Fruit fly (Drosophila melanogaster) whole organism, wandering third instar larva: ENCODE data around the gene NimB1.
A peak's percentile ranks its signal among the peaks of the same experiment; 100 is the strongest.

Source experiments
- Abd-B ChIP-seq: fragments of >200 bp; optimal IDR thresholded peaks from 2 replicates; lab custom pipeline; 2017; ENCODE audit warnings: missing biosample characterization, missing genetic modification characterization
- CG32264 ChIP-seq: fragments of 200-800 bp; sonication (Bioruptor generic); optimal IDR thresholded peaks from 2 replicates; lab custom pipeline; 2016; ENCODE audit warnings: missing biosample characterization, missing genetic modification characterization
- CrebA ChIP-seq: fragments of 200-800 bp; sonication (Bioruptor generic); optimal IDR thresholded peaks from 2 replicates; lab custom pipeline; 2016; ENCODE audit warnings: missing biosample characterization, mild to moderate bottlenecking, missing genetic modification characterization, borderline replicate concordance
- Dfd ChIP-seq: fragments of >200 bp; optimal IDR thresholded peaks from 2 replicates; lab custom pipeline; 2017; ENCODE audit warnings: missing biosample characterization, missing genetic modification characterization
- Dif ChIP-seq: fragments of 200-275, 200-300 bp; sonication (Bioruptor generic); optimal IDR thresholded peaks from 2 replicates; lab custom pipeline; 2018; ENCODE audit warnings: missing biosample characterization, missing genetic modification characterization; ENCODE audit not compliant: partially characterized antibody
- GATAd ChIP-seq: sonication (Bioruptor generic); optimal IDR thresholded peaks from 2 replicates; lab custom pipeline; 2016; ENCODE audit warnings: missing biosample characterization, missing genetic modification characterization
- HLH106 ChIP-seq: fragments of 200-800 bp; optimal IDR thresholded peaks from 3 replicates; lab custom pipeline; 2019; ENCODE audit warnings: missing biosample characterization, mild to moderate bottlenecking, missing genetic modification characterization, moderate library complexity
- Hnf4 ChIP-seq: fragments of 200-800 bp; sonication (Bioruptor generic); optimal IDR thresholded peaks from 2 replicates; lab custom pipeline; 2016; ENCODE audit warnings: missing biosample characterization, mild to moderate bottlenecking, missing genetic modification characterization
- Hr78 ChIP-seq: fragments of >200 bp; optimal IDR thresholded peaks from 2 replicates; lab custom pipeline; 2017; ENCODE audit warnings: missing biosample characterization, missing genetic modification characterization
- Jra ChIP-seq: sonication (Bioruptor generic); optimal IDR thresholded peaks from 2 replicates; lab custom pipeline; 2016; ENCODE audit warnings: missing biosample characterization, missing genetic modification characterization
- Mio ChIP-seq: sonication (Bioruptor generic); optimal IDR thresholded peaks from 2 replicates; lab custom pipeline; 2016; ENCODE audit warnings: missing biosample characterization, missing genetic modification characterization
- Myc ChIP-seq: fragments of >200 bp; optimal IDR thresholded peaks from 2 replicates; lab custom pipeline; 2017
- N ChIP-seq: fragments of >200 bp; optimal IDR thresholded peaks from 2 replicates; lab custom pipeline; 2018; ENCODE audit warnings: missing biosample characterization, missing external identifiers, missing genetic modification characterization
- Rel ChIP-seq, 2 experiments: fragments of 200-800 bp; sonication (Bioruptor generic) in 1 of 2; optimal IDR thresholded peaks; 2 replicates in 1 of 2; 3 replicates in 1 of 2; lab custom pipeline; 2016 to 2019; ENCODE audit warnings: mild to moderate bottlenecking in 2 of 2, missing biosample characterization in 2 of 2, missing genetic modification characterization in 2 of 2, moderate library complexity in 1 of 2
- br ChIP-seq: fragments of 200-800 bp; sonication (Bioruptor generic); optimal IDR thresholded peaks from 2 replicates; lab custom pipeline; 2016; ENCODE audit warnings: missing biosample characterization, missing genetic modification characterization
- brk ChIP-seq: fragments of 200-800 bp; sonication (Bioruptor generic); optimal IDR thresholded peaks from 2 replicates; lab custom pipeline; 2016; ENCODE audit warnings: missing biosample characterization, mild to moderate bottlenecking, missing genetic modification characterization
- dmrt93B ChIP-seq: fragments of 200-800 bp; sonication (Bioruptor generic); optimal IDR thresholded peaks from 2 replicates; lab custom pipeline; 2018; ENCODE audit warnings: missing biosample characterization, mild to moderate bottlenecking, missing genetic modification characterization
- dsf ChIP-seq: sonication (Bioruptor generic); optimal IDR thresholded peaks from 2 replicates; lab custom pipeline; 2016; ENCODE audit warnings: missing biosample characterization, missing genetic modification characterization, borderline replicate concordance
- ey ChIP-seq: fragments of 200-800 bp; sonication (Bioruptor generic); optimal IDR thresholded peaks from 2 replicates; lab custom pipeline; 2016; ENCODE audit warnings: missing biosample characterization, missing genetic modification characterization
- foxo ChIP-seq, 2 experiments: fragments of 200-800 bp; sonication (Bioruptor generic); optimal IDR thresholded peaks; 2 replicates in 1 of 2; 3 replicates in 1 of 2; lab custom pipeline; 2016 to 2017; ENCODE audit warnings: missing biosample characterization in 2 of 2, missing genetic modification characterization in 2 of 2
- fru ChIP-seq: fragments of 200-800 bp; sonication (Bioruptor generic); optimal IDR thresholded peaks from 3 replicates; lab custom pipeline; 2016; ENCODE audit warnings: missing biosample characterization, mild to moderate bottlenecking, missing genetic modification characterization
- h ChIP-seq: fragments of 200-800 bp; sonication (Bioruptor generic); optimal IDR thresholded peaks from 3 replicates; lab custom pipeline; 2016; ENCODE audit warnings: missing biosample characterization, mild to moderate bottlenecking, missing genetic modification characterization
- jim ChIP-seq: fragments of 175-275, 200-325 bp; sonication (Bioruptor generic); optimal IDR thresholded peaks from 2 replicates; lab custom pipeline; 2016; ENCODE audit warnings: missing biosample characterization, mild to moderate bottlenecking, missing genetic modification characterization
- lola ChIP-seq: fragments of >200 bp; optimal IDR thresholded peaks from 2 replicates; lab custom pipeline; 2017; ENCODE audit warnings: missing biosample characterization, missing genetic modification characterization
- pan ChIP-seq: fragments of >200 bp; optimal IDR thresholded peaks from 2 replicates; lab custom pipeline; 2017
- psq ChIP-seq: fragments of 200-800 bp; sonication (Bioruptor generic); optimal IDR thresholded peaks from 3 replicates; lab custom pipeline; 2017; ENCODE audit warnings: missing biosample characterization, mild to moderate bottlenecking, missing genetic modification characterization, moderate library complexity
- sage ChIP-seq: fragments of 200-800 bp; sonication (Bioruptor generic); optimal IDR thresholded peaks from 2 replicates; lab custom pipeline; 2016; ENCODE audit warnings: missing biosample characterization, mild to moderate bottlenecking, missing genetic modification characterization
- sv ChIP-seq: fragments of 200-800 bp; sonication (Bioruptor generic); optimal IDR thresholded peaks from 3 replicates; lab custom pipeline; 2016; ENCODE audit warnings: missing biosample characterization, missing genetic modification characterization
- usp ChIP-seq: fragments of >200 bp; optimal IDR thresholded peaks from 2 replicates; lab custom pipeline; 2017; ENCODE audit warnings: missing biosample characterization, missing genetic modification characterization
- woc ChIP-seq: sonication (Bioruptor generic); optimal IDR thresholded peaks from 2 replicates; lab custom pipeline; 2016; ENCODE audit warnings: missing biosample characterization, mild to moderate bottlenecking, missing genetic modification characterization

NimB1 gene

dm6 chr2L:13963467-13964122 lies at the start of gene NimB1:
NimB1 (plus strand) TSS chr2L:13963507.
- TF ChIP-seq Rel (GFP tag; optimal IDR thresholded peaks at IDR 0.05; lab: Kevin White, UChicago): no peak
- TF ChIP-seq Rel (tag; optimal IDR thresholded peaks at IDR 0.05; lab: Kevin White, UChicago): peak; percentile 94
- TF ChIP-seq pan: no peak
- no peak for TF ChIP-seq Dif
- no peak for TF ChIP-seq jim (GFP tag; lab: Kevin White, UChicago)
- TF ChIP-seq GATAd (GFP tag; lab: Kevin White, UChicago): no peak
- no peak for TF ChIP-seq Myc

- TF ChIP-seq jim (GFP tag; lab: Kevin White, UChicago): no peak
- no peak for TF ChIP-seq lola
- TF ChIP-seq Dif: no peak
- TF ChIP-seq woc (GFP tag; lab: Kevin White, UChicago): no peak
- no peak for TF ChIP-seq N (GFP tag; lab: Kevin White, UChicago)
- no peak for TF ChIP-seq CrebA (GFP tag; lab: Kevin White, UChicago)
- TF ChIP-seq br (GFP tag; lab: Kevin White, UChicago): no peak
- TF ChIP-seq Mio: no peak
- no peak for TF ChIP-seq HLH106
- no peak for TF ChIP-seq Hr78 (GFP tag; lab: Kevin White, UChicago)
- TF ChIP-seq ey (GFP tag; lab: Kevin White, UChicago): no peak
- no peak for TF ChIP-seq Abd-B (GFP tag; lab: Kevin White, UChicago)
- TF ChIP-seq usp (GFP tag; lab: Kevin White, UChicago): no peak
These were observed 48.9 kb upstream of the NimB1 start, which contains the start of gene Ance-3 for dm6 chr2L:13914425-13914824. Ance-3 (plus strand) TSS chr2L:13914725.

dm6 chr2L:13923453-13923852 lies 39.9 kb upstream of the NimB1 start, which contains the start of gene Vajk1:
Vajk1 (minus strand) TSS chr2L:13923553.
- TF ChIP-seq Hr78 (GFP tag; lab: Kevin White, UChicago) (no peak), Jra (GFP tag; lab: Kevin White, UChicago) (no peak), jim (GFP tag; lab: Kevin White, UChicago) (no peak), pan (no peak), dsf (GFP tag; lab: Kevin White, UChicago) (no peak), HLH106 (no peak), sage (GFP tag; lab: Kevin White, UChicago) (no peak), dmrt93B (GFP tag; lab: Kevin White, UChicago) (no peak), usp (GFP tag; lab: Kevin White, UChicago) (no peak), sv (no peak), Dif (no peak), foxo (GFP tag; optimal IDR thresholded peaks at IDR 0.05; lab: Kevin White, UChicago) (no peak), CG32264 (GFP tag; lab: Kevin White, UChicago) (no peak), CrebA (GFP tag; lab: Kevin White, UChicago) (no peak), woc (GFP tag; lab: Kevin White, UChicago) (no peak), Abd-B (GFP tag; lab: Kevin White, UChicago) (no peak), h (no peak)

dm6 chr2L:13923984-13924383 lies 39.3 kb upstream of the NimB1 start:
- TF ChIP-seq woc (GFP tag; lab: Kevin White, UChicago) (peak; percentile 29), sv (no peak)

dm6 chr2L:13925699-13926098 lies 37.6 kb upstream of the NimB1 start:
- TF ChIP-seq Mio (no peak), brk (no peak), dmrt93B (GFP tag; lab: Kevin White, UChicago) (no peak), Jra (GFP tag; lab: Kevin White, UChicago) (no peak), Hnf4 (no peak), Abd-B (GFP tag; lab: Kevin White, UChicago) (no peak), br (GFP tag; lab: Kevin White, UChicago) (no peak), psq (GFP tag; lab: Kevin White, UChicago) (no peak), HLH106 (no peak), Dfd (GFP tag; lab: Kevin White, UChicago) (no peak), GATAd (GFP tag; lab: Kevin White, UChicago) (no peak), ey (GFP tag; lab: Kevin White, UChicago) (no peak), fru (GFP tag; lab: Kevin White, UChicago) (no peak), Dif (no peak), sv (no peak), sage (GFP tag; lab: Kevin White, UChicago) (no peak)
